Fruit fly (Drosophila melanogaster): ENCODE measurements around the gene CG7215.

CG7215 gene

DNA sequence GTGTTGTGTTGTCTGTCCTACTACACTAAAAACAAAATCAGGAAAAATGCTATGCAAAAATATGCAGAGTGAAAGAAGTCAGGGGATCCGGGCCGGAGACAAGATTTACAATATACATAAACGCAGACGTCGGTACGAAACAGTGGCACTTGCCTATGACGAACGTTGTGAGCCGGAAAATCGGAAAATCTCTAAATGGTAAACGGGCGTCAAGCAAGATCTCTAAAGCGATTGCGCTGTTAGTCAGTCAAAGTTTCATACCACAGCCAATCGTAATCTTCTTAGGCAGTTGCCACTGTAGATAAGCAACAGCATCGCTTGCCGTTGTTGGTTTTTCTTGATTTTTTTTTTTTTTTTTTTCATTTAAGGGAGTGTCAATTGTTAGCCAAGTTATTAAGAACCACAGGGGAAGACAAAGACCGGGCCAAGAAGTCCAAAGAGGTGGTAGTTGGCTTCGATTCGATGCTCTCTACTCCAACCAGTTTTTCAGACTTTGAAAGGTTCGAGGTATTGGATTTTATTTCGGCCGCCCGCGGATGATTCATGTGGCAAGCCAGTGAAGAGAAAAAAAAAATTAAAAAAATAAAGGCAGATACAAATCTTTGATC, 41.9 kb downstream of the CG7215 start:
- TF ChIP-seq Sox102F (GFP tag; optimal IDR thresholded peaks at IDR 0.05) (peak; percentile 62), dsx (GFP tag; optimal IDR thresholded peaks at IDR 0.05; ENCODE audit: poor library complexity, severe bottlenecking) (peak; percentile 90), Eip93F (GFP tag; optimal IDR thresholded peaks at IDR 0.05) (peak; percentile 65), CG3032 (tag; optimal IDR thresholded peaks at IDR 0.05) (peak; percentile 91), Hr38 (GFP tag; optimal IDR thresholded peaks at IDR 0.05) (peak; percentile 9), vri (GFP tag; optimal IDR thresholded peaks at IDR 0.05) (peak; percentile 52), Hr4 (GFP tag; optimal IDR thresholded peaks at IDR 0.05) (peak; percentile 81), CG10669 (GFP tag; optimal IDR thresholded peaks at IDR 0.05) (peak; percentile 78), CG6276 (GFP tag; optimal IDR thresholded peaks at IDR 0.05) (peak; percentile 70), Lpt (GFP tag; optimal IDR thresholded peaks at IDR 0.05) (peak; percentile 67), Blimp-1 (GFP tag; optimal IDR thresholded peaks at IDR 0.05) (peak; percentile 15), CG34406 (GFP tag; optimal IDR thresholded peaks at IDR 0.05) (peak; percentile 73), net (GFP tag; optimal IDR thresholded peaks at IDR 0.05) (peak; percentile 64), CG8632 (GFP tag; optimal IDR thresholded peaks at IDR 0.05) (peak; percentile 66), Sox14 (GFP tag; optimal IDR thresholded peaks at IDR 0.05) (peak; percentile 85), Eip75B (GFP tag; optimal IDR thresholded peaks at IDR 0.05) (peak; percentile 82), salr (GFP tag; optimal IDR thresholded peaks at IDR 0.05) (peak; percentile 54 to 73), OdsH (GFP tag; optimal IDR thresholded peaks at IDR 0.05) (peak; percentile 86), achi (GFP tag; optimal IDR thresholded peaks at IDR 0.05) (peak; percentile 82), pdm3 (GFP tag; optimal IDR thresholded peaks at IDR 0.05) (peak; percentile 80), CG32006 (GFP tag; optimal IDR thresholded peaks at IDR 0.05) (peak; percentile 77), Sox15 (GFP tag; optimal IDR thresholded peaks at IDR 0.05) (peak; percentile 75), fd59A (GFP tag; optimal IDR thresholded peaks at IDR 0.05) (peak; percentile 77), CG4318 (GFP tag; optimal IDR thresholded peaks at IDR 0.05) (peak; percentile 64), cyc (GFP tag; optimal IDR thresholded peaks at IDR 0.05) (peak; percentile 90), CG7368 (GFP tag; optimal IDR thresholded peaks at IDR 0.05) (peak; percentile 85), CG31627 (GFP tag; optimal IDR thresholded peaks at IDR 0.05) (peak; percentile 88), CG15336 (GFP tag; IDR thresholded peaks at IDR 0.05) (peak; percentile 81), eg (GFP tag; IDR thresholded peaks at IDR 0.05) (peak; percentile 94), CG1621 (tag; optimal IDR thresholded peaks at IDR 0.05) (peak; percentile 82), CG6854 (GFP tag; optimal IDR thresholded peaks at IDR 0.05) (no peak), esn (GFP tag; optimal IDR thresholded peaks at IDR 0.05) (peak; percentile 84), Ets96B (tag; optimal IDR thresholded peaks at IDR 0.05) (peak; percentile 78), CG6163 (GFP tag; IDR thresholded peaks at IDR 0.05) (peak; percentile 94), dac (GFP tag; optimal IDR thresholded peaks at IDR 0.05) (peak; percentile 51), Met (GFP tag; optimal IDR thresholded peaks at IDR 0.05) (peak; percentile 83), svp (GFP tag) (peak; percentile 90), Smox (GFP tag; optimal IDR thresholded peaks at IDR 0.05) (peak; percentile 75), acj6 (GFP tag; optimal IDR thresholded peaks at IDR 0.05) (peak; percentile 82), CG9139 (GFP tag; optimal IDR thresholded peaks at IDR 0.05) (peak; percentile 67), Eip78C (GFP tag) (peak; percentile 97), CG11762 (GFP tag; optimal IDR thresholded peaks at IDR 0.05; ENCODE audit: insufficient read depth) (peak; percentile 64), fkh (GFP tag; optimal IDR thresholded peaks at IDR 0.05) (no peak), CG11902 (GFP tag; optimal IDR thresholded peaks at IDR 0.05) (peak; percentile 82), CG8119 (GFP tag; IDR thresholded peaks at IDR 0.05) (peak; percentile 82), Ets21C (GFP tag; optimal IDR thresholded peaks at IDR 0.05) (peak; percentile 72), spab (GFP tag; optimal IDR thresholded peaks at IDR 0.05) (peak; percentile 91), CG16779 (tag; optimal IDR thresholded peaks at IDR 0.05) (peak; percentile 47), CG8319 (GFP tag; optimal IDR thresholded peaks at IDR 0.05) (peak; percentile 89), Gug (GFP tag; IDR thresholded peaks at IDR 0.05) (peak; percentile 85), lz (GFP tag; optimal IDR thresholded peaks at IDR 0.05) (peak; percentile 80)
